Fruit fly (Drosophila melanogaster) whole organism, adult: ENCODE measurements around the gene tth.

Experiments used
- CG11617 ChIP-seq: fragments of 200-800 bp; sonication (Bioruptor generic); optimal IDR thresholded peaks from 2 replicates; lab custom pipeline; 2017; ENCODE audit warnings: mild to moderate bottlenecking, missing biosample characterization, missing genetic modification reagents, missing genetic modification characterization
- CG12768 ChIP-seq: fragments of 200-800 bp; sonication (Bioruptor generic); optimal IDR thresholded peaks from 2 replicates; lab custom pipeline; 2017; ENCODE audit warnings: missing biosample characterization, missing genetic modification characterization, mild to moderate bottlenecking, moderate library complexity, missing genetic modification reagents
- CG14711 ChIP-seq: fragments of 200-800 bp; sonication (Bioruptor generic); optimal IDR thresholded peaks from 2 replicates; lab custom pipeline; 2018; ENCODE audit warnings: missing biosample characterization, mild to moderate bottlenecking, missing genetic modification characterization, moderate library complexity
- CG1620 ChIP-seq: fragments of 200-800 bp; sonication (Bioruptor generic); optimal IDR thresholded peaks from 2 replicates; lab custom pipeline; 2016; ENCODE audit warnings: missing biosample characterization, missing genetic modification characterization
- CG33017 ChIP-seq: fragments of 200-800 bp; sonication (Bioruptor generic); optimal IDR thresholded peaks from 2 replicates; lab custom pipeline; 2018; ENCODE audit warnings: missing biosample characterization, mild to moderate bottlenecking, missing genetic modification characterization, moderate library complexity
- CG5204 ChIP-seq: fragments of 200-800 bp; sonication (Bioruptor generic); optimal IDR thresholded peaks from 2 replicates; lab custom pipeline; 2016; ENCODE audit warnings: missing biosample characterization, missing genetic modification characterization
- CG7045 ChIP-seq: fragments of 200-800 bp; sonication (Bioruptor generic); optimal IDR thresholded peaks from 2 replicates; lab custom pipeline; 2017; ENCODE audit warnings: missing biosample characterization, mild to moderate bottlenecking, missing genetic modification characterization
- CG7101 ChIP-seq: fragments of 200-800 bp; sonication (Bioruptor generic); optimal IDR thresholded peaks from 2 replicates; lab custom pipeline; 2018; ENCODE audit warnings: missing biosample characterization, mild to moderate bottlenecking, missing genetic modification characterization, moderate library complexity
- Clk ChIP-seq: fragments of 200-800 bp; sonication (Bioruptor generic); optimal IDR thresholded peaks from 2 replicates; lab custom pipeline; 2017; ENCODE audit warnings: missing biosample characterization, missing genetic modification characterization
- Crg-1 ChIP-seq: fragments of 200-800 bp; sonication (Bioruptor generic); optimal IDR thresholded peaks from 2 replicates; lab custom pipeline; 2016; ENCODE audit warnings: missing biosample characterization, missing genetic modification characterization
- Hr96 ChIP-seq: fragments of 200-800 bp; sonication (Bioruptor generic); optimal IDR thresholded peaks from 2 replicates; lab custom pipeline; 2016; ENCODE audit warnings: missing biosample characterization, missing genetic modification characterization
- Mnt ChIP-seq: fragments of 200-800 bp; sonication (Bioruptor generic); optimal IDR thresholded peaks from 2 replicates; lab custom pipeline; 2016; ENCODE audit warnings: missing biosample characterization, mild to moderate bottlenecking, missing genetic modification characterization
- bab1 ChIP-seq: fragments of 200-800 bp; sonication (Bioruptor generic); optimal IDR thresholded peaks from 3 replicates; lab custom pipeline; 2019; ENCODE audit warnings: missing biosample characterization, mild to moderate bottlenecking, missing genetic modification characterization, moderate library complexity
- cic ChIP-seq: fragments of 200-800 bp; sonication (Bioruptor generic); optimal IDR thresholded peaks from 2 replicates; lab custom pipeline; 2017; ENCODE audit warnings: missing biosample characterization, mild to moderate bottlenecking, missing genetic modification characterization, moderate library complexity
- cnc ChIP-seq, 2 experiments: fragments of >200 bp; optimal IDR thresholded peaks; 2 replicates each; lab custom pipeline; 2017
- kay ChIP-seq: fragments of 200-800 bp; sonication (Bioruptor generic); peaks from one replicate; lab custom pipeline; 2016; ENCODE audit warnings: missing biosample characterization, missing genetic modification characterization, borderline replicate concordance
- ovo ChIP-seq: fragments of 200-800 bp; sonication (Bioruptor generic); optimal IDR thresholded peaks from 2 replicates; lab custom pipeline; 2016; ENCODE audit warnings: missing biosample characterization, missing genetic modification characterization
- pad ChIP-seq: fragments of 200-800 bp; sonication (Bioruptor generic); optimal IDR thresholded peaks from 3 replicates; lab custom pipeline; 2017; ENCODE audit warnings: missing biosample characterization, missing genetic modification characterization, mild to moderate bottlenecking, moderate library complexity, missing genetic modification reagents
- tj ChIP-seq: fragments of 200-800 bp; sonication (Bioruptor generic); optimal IDR thresholded peaks from 3 replicates; lab custom pipeline; 2017; ENCODE audit warnings: missing biosample characterization, mild to moderate bottlenecking, missing genetic modification characterization, moderate library complexity
- toe ChIP-seq: fragments of 200-800 bp; sonication (Bioruptor generic); optimal IDR thresholded peaks from 2 replicates; lab custom pipeline; 2016; ENCODE audit warnings: missing biosample characterization, missing genetic modification characterization

tth gene

DNA sequence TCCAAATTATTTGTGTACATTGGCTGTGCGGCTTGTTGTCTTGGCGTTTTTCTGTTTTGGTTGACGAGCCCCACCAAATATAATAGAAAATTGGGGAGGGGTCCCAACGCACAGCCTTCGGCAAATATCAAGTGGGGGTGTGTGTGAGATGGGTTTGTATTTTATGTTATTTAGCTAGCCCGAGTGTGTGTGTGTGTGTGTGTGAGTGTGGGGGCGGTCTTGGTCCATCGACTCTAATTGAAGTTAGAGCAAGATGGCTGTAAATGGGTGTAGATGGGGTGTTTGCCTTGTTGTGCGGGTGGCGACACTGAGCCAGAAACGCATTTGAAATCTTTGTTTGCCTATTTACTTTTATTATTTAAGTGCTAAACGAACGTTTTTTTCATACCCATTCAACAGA, 16.2 kb upstream of the tth start:
- TF ChIP-seq cic (GFP tag; lab: Kevin White, UChicago) (no peak), Clk (GFP tag; lab: Kevin White, UChicago) (no peak), CG1620 (GFP tag; lab: Kevin White, UChicago) (no peak), Hr96 (GFP tag; lab: Kevin White, UChicago) (no peak), kay (GFP tag; lab: Kevin White, UChicago) (no peak), bab1 (no peak), CG14711 (no peak), ovo (no peak), pad (GFP tag; lab: Kevin White, UChicago) (no peak), CG7101 (no peak)

DNA sequence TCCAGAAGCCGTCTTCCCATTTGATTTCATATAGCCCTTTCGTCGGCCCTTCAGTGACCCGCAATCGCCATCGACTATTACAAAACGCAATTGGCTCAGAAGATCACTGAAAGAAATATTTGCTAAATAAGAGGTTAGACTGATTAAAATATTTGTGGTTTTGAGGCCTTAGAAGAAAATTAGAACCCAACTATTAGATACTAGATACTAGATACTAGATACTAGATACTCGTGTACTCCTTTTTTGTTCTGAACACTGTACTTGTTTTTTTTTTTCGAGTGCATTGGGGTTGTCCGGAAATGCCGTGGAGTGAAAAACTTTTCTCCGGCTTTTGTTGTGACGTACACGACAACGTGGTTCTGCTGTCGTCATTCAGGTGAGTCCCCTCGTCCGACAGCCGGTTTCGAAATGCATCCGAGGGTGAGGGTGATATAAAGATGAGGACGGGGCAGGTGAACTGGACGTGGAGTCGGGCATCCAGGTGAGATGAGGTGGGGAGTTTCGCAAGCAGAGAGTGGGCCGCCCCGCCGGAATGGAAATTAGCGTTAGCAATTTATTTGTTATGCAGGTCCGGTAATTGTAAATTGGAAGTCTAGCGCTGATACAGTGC, 14.0 kb upstream of the tth start:
- no peak for TF ChIP-seq ovo
- no peak for TF ChIP-seq Hr96 (GFP tag; lab: Kevin White, UChicago)
- no peak for TF ChIP-seq cnc (optimal IDR thresholded peaks at IDR 0.05; lab: Kevin White, UChicago)
- TF ChIP-seq pad (GFP tag; lab: Kevin White, UChicago): no peak
- TF ChIP-seq CG33017: peak; percentile 64
- peak; percentile 39 for TF ChIP-seq CG11617 (GFP tag; lab: Kevin White, UChicago)
- TF ChIP-seq tj: peak; percentile 23
- TF ChIP-seq Mnt (GFP tag; lab: Kevin White, UChicago): peak; percentile 18
- peak; percentile 2 for TF ChIP-seq CG1620 (GFP tag; lab: Kevin White, UChicago)
- TF ChIP-seq CG5204: peak; percentile 42
- peak; percentile 37 for TF ChIP-seq CG12768
- no peak for TF ChIP-seq cic (GFP tag; lab: Kevin White, UChicago)
- TF ChIP-seq bab1: peak; percentile 56
- TF ChIP-seq Crg-1 (GFP tag; lab: Kevin White, UChicago): no peak
- TF ChIP-seq CG7101: peak; percentile 62
- peak; percentile 55 for TF ChIP-seq CG7045 (GFP tag; lab: Kevin White, UChicago)
- TF ChIP-seq Clk (GFP tag; lab: Kevin White, UChicago): no peak
- peak; percentile 57 for TF ChIP-seq CG14711

DNA sequence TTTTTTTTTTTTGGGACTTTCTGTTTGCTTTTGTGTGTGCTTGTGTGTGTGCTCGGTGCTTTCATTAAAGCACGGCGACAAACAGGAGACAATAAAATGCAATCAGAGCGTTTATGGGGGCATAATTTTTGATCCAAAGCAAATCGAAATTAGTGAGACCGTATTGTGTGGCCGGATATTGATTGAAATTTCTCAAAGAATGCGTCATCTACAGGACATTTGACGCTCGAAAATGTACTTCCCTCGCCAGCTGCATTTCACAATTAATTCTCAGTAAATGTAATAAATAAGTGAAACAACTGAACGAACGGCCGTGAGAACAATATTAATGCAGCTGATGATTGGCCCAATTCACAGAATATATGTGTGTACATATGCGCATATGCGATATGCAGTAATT, 13.0 kb upstream of the tth start:
- TF ChIP-seq toe (GFP tag; lab: Kevin White, UChicago): no peak
- no peak for TF ChIP-seq Crg-1 (GFP tag; lab: Kevin White, UChicago)
- peak; percentile 41 for TF ChIP-seq kay (GFP tag; lab: Kevin White, UChicago)
- TF ChIP-seq CG12768: no peak

DNA sequence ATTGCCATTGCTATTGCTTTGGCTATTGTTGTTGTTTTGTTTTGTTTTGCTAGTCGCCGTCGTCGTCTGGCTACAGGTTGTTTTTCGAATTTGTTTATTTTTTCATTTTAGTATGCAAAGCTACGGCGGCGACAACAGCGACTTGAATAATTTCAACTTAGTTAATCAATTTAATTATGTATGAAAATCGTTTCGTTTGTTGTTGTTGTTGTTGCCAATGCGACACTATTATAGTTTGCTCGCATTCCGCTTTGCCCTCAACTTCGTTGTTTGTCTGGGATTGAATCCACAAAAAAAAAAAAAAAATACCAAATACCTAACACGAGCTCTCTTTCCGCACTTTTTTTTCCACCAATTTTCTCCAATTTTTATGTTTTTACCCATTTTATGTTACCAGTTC, 11.5 kb upstream of the tth start:
- TF ChIP-seq CG14711 (no peak), kay (GFP tag; lab: Kevin White, UChicago) (peak; percentile 20)

DNA sequence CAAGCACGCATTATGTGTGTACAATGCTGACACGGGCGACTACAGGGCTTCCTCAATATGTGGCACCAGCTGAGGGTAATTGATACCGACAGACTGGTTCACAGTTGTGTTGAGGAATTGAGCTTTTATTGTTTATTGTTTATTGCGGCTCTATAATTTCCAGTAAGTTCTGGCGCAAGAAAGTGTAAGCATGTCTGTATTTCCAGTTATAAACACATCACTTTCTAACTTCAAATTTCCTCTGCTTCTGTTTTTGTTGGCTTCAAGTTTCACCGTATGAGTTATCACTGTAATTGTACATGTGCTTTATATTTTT, 10.2 kb upstream of the tth start:
- TF ChIP-seq toe (GFP tag; lab: Kevin White, UChicago): no peak
- TF ChIP-seq pad (GFP tag; lab: Kevin White, UChicago): no peak
- TF ChIP-seq Hr96 (GFP tag; lab: Kevin White, UChicago): no peak
- TF ChIP-seq CG33017: peak; percentile 15
- TF ChIP-seq CG1620 (GFP tag; lab: Kevin White, UChicago): no peak
- peak; percentile 25 for TF ChIP-seq CG7045 (GFP tag; lab: Kevin White, UChicago)
- TF ChIP-seq kay (GFP tag; lab: Kevin White, UChicago): no peak
- TF ChIP-seq CG11617 (GFP tag; lab: Kevin White, UChicago): no peak
- TF ChIP-seq cnc (optimal IDR thresholded peaks at IDR 0.05; lab: Kevin White, UChicago): no peak
- no peak for TF ChIP-seq tj
- TF ChIP-seq CG14711: no peak
- no peak for TF ChIP-seq Clk (GFP tag; lab: Kevin White, UChicago)
- TF ChIP-seq Mnt (GFP tag; lab: Kevin White, UChicago): peak; percentile 38
- TF ChIP-seq ovo: no peak
- no peak for TF ChIP-seq CG7101
- no peak for TF ChIP-seq CG5204
- no peak for TF ChIP-seq CG12768

DNA sequence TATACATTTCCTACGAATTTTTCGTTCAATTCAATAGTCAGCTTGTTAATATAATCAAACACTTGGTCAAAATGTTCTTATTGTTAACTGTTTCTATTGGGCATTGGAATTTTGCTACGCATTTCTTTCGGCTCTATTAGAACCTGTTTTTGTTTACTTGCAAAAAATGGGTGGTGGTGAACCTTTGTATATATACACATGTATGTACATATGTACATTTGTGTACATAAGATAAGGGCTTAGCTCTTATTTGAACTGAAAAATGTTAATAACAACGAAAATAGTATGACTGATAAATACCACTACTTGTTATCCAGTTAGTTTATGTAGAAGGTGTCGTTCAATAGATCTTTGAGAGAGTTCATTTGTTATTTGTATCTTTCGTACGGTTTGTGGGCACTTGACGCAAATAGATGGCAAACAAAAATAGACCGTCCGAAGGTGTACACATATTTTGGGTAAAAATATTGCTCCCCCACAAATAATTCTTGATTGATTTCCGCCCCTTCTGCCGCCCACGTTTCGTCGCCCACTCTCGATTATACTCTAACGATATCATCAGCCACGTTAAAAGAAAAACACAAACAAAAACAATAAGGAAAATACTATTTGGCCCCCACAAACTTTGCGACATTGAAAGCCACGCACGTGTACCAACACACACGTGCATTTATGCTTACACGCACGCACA, 9.6 kb upstream of the tth start:
- TF ChIP-seq CG33017: no peak
- TF ChIP-seq cic (GFP tag; lab: Kevin White, UChicago): no peak
- no peak for TF ChIP-seq Crg-1 (GFP tag; lab: Kevin White, UChicago)
- no peak for TF ChIP-seq CG12768
- TF ChIP-seq tj: no peak
- no peak for TF ChIP-seq CG14711
- no peak for TF ChIP-seq CG11617 (GFP tag; lab: Kevin White, UChicago)
- TF ChIP-seq kay (GFP tag; lab: Kevin White, UChicago): no peak
- TF ChIP-seq cnc (optimal IDR thresholded peaks at IDR 0.05; lab: Kevin White, UChicago): no peak
- TF ChIP-seq ovo: no peak
- no peak for TF ChIP-seq bab1
- no peak for TF ChIP-seq CG5204
- no peak for TF ChIP-seq CG1620 (GFP tag; lab: Kevin White, UChicago)
- no peak for TF ChIP-seq toe (GFP tag; lab: Kevin White, UChicago)
- TF ChIP-seq CG7045 (GFP tag; lab: Kevin White, UChicago): no peak
